Fruit fly (Drosophila melanogaster): ENCODE measurements around the gene tHMG2.

tHMG2 gene

dm6 chr3R:22447195-22447873, 45.4 kb upstream of the tHMG2 start, which contains the start of gene CG34288 (continued):
- no peak for TF ChIP-seq Hr78 (GFP tag; optimal IDR thresholded peaks at IDR 0.05)
- TF ChIP-seq CG34422 (GFP tag; IDR thresholded peaks at IDR 0.05): peak; percentile 29; the same call in 1 of the 3 replicates
- TF ChIP-seq D19B (GFP tag; optimal IDR thresholded peaks at IDR 0.05): no peak
- peak; percentile 29; the same call in 1 of the 2 replicates for TF ChIP-seq Bgb (GFP tag; IDR thresholded peaks at IDR 0.05; ENCODE audit: partially characterized antibody)
- TF ChIP-seq lov (optimal IDR thresholded peaks at IDR 0.05): no peak
- no peak for TF ChIP-seq lov (GFP tag; IDR thresholded peaks at IDR 0.05)
- TF ChIP-seq Nf-YA (GFP tag; IDR thresholded peaks at IDR 0.05): peak; percentile 35
- TF ChIP-seq CG6254 (GFP tag; optimal IDR thresholded peaks at IDR 0.05): no peak
- peak; percentile 15 for TF ChIP-seq pb (GFP tag; optimal IDR thresholded peaks at IDR 0.05)
- TF ChIP-seq ac (GFP tag; optimal IDR thresholded peaks at IDR 0.05): no peak
- TF ChIP-seq MESR4 (GFP tag; optimal IDR thresholded peaks at IDR 0.05): no peak
- TF ChIP-seq pzg (GFP tag; optimal IDR thresholded peaks at IDR 0.05): no peak
- no peak for TF ChIP-seq ftz-f1 (GFP tag; optimal IDR thresholded peaks at IDR 0.05)
- no peak for TF ChIP-seq sna (GFP tag; IDR thresholded peaks at IDR 0.05; ENCODE audit: partially characterized antibody)
- TF ChIP-seq pho (GFP tag; optimal IDR thresholded peaks at IDR 0.05): peak; percentile 4
- TF ChIP-seq Asciz (GFP tag; optimal IDR thresholded peaks at IDR 0.05): no peak
- no peak for TF ChIP-seq CG8478 (optimal IDR thresholded peaks at IDR 0.05)
- TF ChIP-seq bcd (GFP tag; optimal IDR thresholded peaks at IDR 0.05): no peak
- no peak for TF ChIP-seq seq (GFP tag; IDR thresholded peaks at IDR 0.05)
- no peak for TF ChIP-seq CG15073 (GFP tag; optimal IDR thresholded peaks at IDR 0.05)
- no peak for TF ChIP-seq psq (GFP tag; optimal IDR thresholded peaks at IDR 0.05)
- TF ChIP-seq CG4404 (GFP tag; IDR thresholded peaks at IDR 0.05): no peak
- TF ChIP-seq CG16863 (GFP tag; optimal IDR thresholded peaks at IDR 0.05): no peak
- TF ChIP-seq CG7963 (GFP tag; IDR thresholded peaks at IDR 0.05; ENCODE audit: partially characterized antibody): no peak
- peak; percentile 31; the same call in 1 of the 2 replicates for TF ChIP-seq ham (GFP tag; IDR thresholded peaks at IDR 0.05)
- no peak for TF ChIP-seq CG17829 (tag; optimal IDR thresholded peaks at IDR 0.05)
- no peak for TF ChIP-seq CG11723 (GFP tag; optimal IDR thresholded peaks at IDR 0.05)
- no peak for TF ChIP-seq CG7372 (GFP tag; IDR thresholded peaks at IDR 0.05)
- TF ChIP-seq gem (tag; optimal IDR thresholded peaks at IDR 0.05): no peak
- TF ChIP-seq CG1603 (tag; optimal IDR thresholded peaks at IDR 0.05): peak; percentile 53
- no peak for TF ChIP-seq CG9215 (GFP tag; IDR thresholded peaks at IDR 0.05)
- TF ChIP-seq CG18476 (GFP tag; optimal IDR thresholded peaks at IDR 0.05): no peak
- peak; percentile 3; the same call in 1 of the 3 replicates for TF ChIP-seq zen2 (GFP tag; IDR thresholded peaks at IDR 0.05; ENCODE audit: partially characterized antibody)
- TF ChIP-seq rib (GFP tag; IDR thresholded peaks at IDR 0.05): peak; percentile 51; the same call in 1 of the 2 replicates
- no peak for TF ChIP-seq NC2α (GFP tag; optimal IDR thresholded peaks at IDR 0.05)
- no peak for TF ChIP-seq zfh2 (GFP tag; optimal IDR thresholded peaks at IDR 0.05)
- no peak for TF ChIP-seq CG3281 (GFP tag; optimal IDR thresholded peaks at IDR 0.05)
- TF ChIP-seq Dip2 (GFP tag; IDR thresholded peaks at IDR 0.05): no peak
- TF ChIP-seq amos (GFP tag; IDR thresholded peaks at IDR 0.05; ENCODE audit: partially characterized antibody): no peak
- no peak for TF ChIP-seq Usf (GFP tag; optimal IDR thresholded peaks at IDR 0.05)
- TF ChIP-seq CG4617 (GFP tag; optimal IDR thresholded peaks at IDR 0.05; ENCODE audit: borderline replicate concordance): no peak
- no peak for TF ChIP-seq CG10654 (GFP tag; optimal IDR thresholded peaks at IDR 0.05)
- no peak for TF ChIP-seq crol (GFP tag; IDR thresholded peaks at IDR 0.05)
- TF ChIP-seq CG42726 (GFP tag; IDR thresholded peaks at IDR 0.05; ENCODE audit: partially characterized antibody): no peak
- TF ChIP-seq schlank (tag; optimal IDR thresholded peaks at IDR 0.05): no peak
- TF ChIP-seq H15 (GFP tag; IDR thresholded peaks at IDR 0.05): no peak
- TF ChIP-seq CG12942 (GFP tag; optimal IDR thresholded peaks at IDR 0.05): no peak
- peak; percentile 44; the same call in 1 of the 2 replicates for TF ChIP-seq al (GFP tag; IDR thresholded peaks at IDR 0.05)
- peak; percentile 50; the same call in 1 of the 2 replicates for TF ChIP-seq CG11247 (GFP tag; IDR thresholded peaks at IDR 0.05)
- TF ChIP-seq sug (tag; optimal IDR thresholded peaks at IDR 0.05): peak; percentile 89
